Worm (Caenorhabditis elegans): ENCODE data around the gene cct-5.

- TF ChIP-seq F16B12.6 (tag; optimal IDR thresholded peaks at IDR 0.05) (no peak), zag-1 (tag; optimal IDR thresholded peaks at IDR 0.05) (no peak), unc-62 (GFP tag; optimal IDR thresholded peaks at IDR 0.05) (no peak), lin-39 (tag; optimal IDR thresholded peaks at IDR 0.05) (no peak), aly-2 (tag; optimal IDR thresholded peaks at IDR 0.05) (no peak), rnt-1 (tag; optimal IDR thresholded peaks at IDR 0.05) (no peak), nhr-12 (tag; optimal IDR thresholded peaks at IDR 0.05) (no peak), ces-1 (GFP tag; optimal IDR thresholded peaks at IDR 0.05) (no peak), ama-1 (optimal IDR thresholded peaks at IDR 0.05) (no peak), sox-4 (tag; optimal IDR thresholded peaks at IDR 0.05) (no peak)
These were observed 23.1 kb upstream of the cct-5 start for ce11 chrIII:4530968-4531367.

Data from whole organism, L1 larva.